Fruit fly (Drosophila melanogaster) whole organism, wandering third instar larva: Measurements from ENCODE around the gene CG7298.

ENCODE experiments used
- Abd-B ChIP-seq: fragments of >200 bp; optimal IDR thresholded peaks from 2 replicates; lab custom pipeline; 2017; ENCODE audit warnings: missing biosample characterization, missing genetic modification characterization
- Dfd ChIP-seq: fragments of >200 bp; optimal IDR thresholded peaks from 2 replicates; lab custom pipeline; 2017; ENCODE audit warnings: missing biosample characterization, missing genetic modification characterization
- Dif ChIP-seq: fragments of 200-275, 200-300 bp; sonication (Bioruptor generic); optimal IDR thresholded peaks from 2 replicates; lab custom pipeline; 2018; ENCODE audit warnings: missing biosample characterization, missing genetic modification characterization; ENCODE audit not compliant: partially characterized antibody
- GATAd ChIP-seq: sonication (Bioruptor generic); optimal IDR thresholded peaks from 2 replicates; lab custom pipeline; 2016; ENCODE audit warnings: missing biosample characterization, missing genetic modification characterization
- Hr78 ChIP-seq: fragments of >200 bp; optimal IDR thresholded peaks from 2 replicates; lab custom pipeline; 2017; ENCODE audit warnings: missing biosample characterization, missing genetic modification characterization
- Hr83 ChIP-seq: fragments of 200-300 bp; sonication (Bioruptor generic); optimal IDR thresholded peaks from 2 replicates; lab custom pipeline; 2016; ENCODE audit warnings: missing biosample characterization, mild to moderate bottlenecking, missing genetic modification characterization, moderate library complexity; ENCODE audit not compliant: poor library complexity, severe bottlenecking
- brk ChIP-seq: fragments of 200-800 bp; sonication (Bioruptor generic); optimal IDR thresholded peaks from 2 replicates; lab custom pipeline; 2016; ENCODE audit warnings: missing biosample characterization, mild to moderate bottlenecking, missing genetic modification characterization
- dl ChIP-seq, 2 experiments: fragments of 175-275, 200-275 bp in 1 of 2; fragments of 200-275 bp in 1 of 2; sonication (Bioruptor generic); optimal IDR thresholded peaks; lab custom pipeline; 2018; ENCODE audit warnings: mild to moderate bottlenecking in 2 of 2, missing biosample characterization in 2 of 2, missing genetic modification characterization in 2 of 2, moderate library complexity in 2 of 2; ENCODE audit not compliant: partially characterized antibody in 2 of 2, insufficient read depth in 1 of 2
- dsf ChIP-seq: sonication (Bioruptor generic); optimal IDR thresholded peaks from 2 replicates; lab custom pipeline; 2016; ENCODE audit warnings: missing biosample characterization, missing genetic modification characterization, borderline replicate concordance
- h ChIP-seq: fragments of 200-800 bp; sonication (Bioruptor generic); optimal IDR thresholded peaks from 3 replicates; lab custom pipeline; 2016; ENCODE audit warnings: missing biosample characterization, mild to moderate bottlenecking, missing genetic modification characterization
- lola ChIP-seq: fragments of >200 bp; optimal IDR thresholded peaks from 2 replicates; lab custom pipeline; 2017; ENCODE audit warnings: missing biosample characterization, missing genetic modification characterization
- pan ChIP-seq: fragments of >200 bp; optimal IDR thresholded peaks from 2 replicates; lab custom pipeline; 2017
- psq ChIP-seq: fragments of 200-800 bp; sonication (Bioruptor generic); optimal IDR thresholded peaks from 3 replicates; lab custom pipeline; 2017; ENCODE audit warnings: missing biosample characterization, mild to moderate bottlenecking, missing genetic modification characterization, moderate library complexity

dm6 chr3L:20205946-20206345 is 2.5 kb upstream of the CG7298 start, which contains the start of gene CG7290:
- TF ChIP-seq Abd-B (GFP tag; lab: Kevin White, UChicago) (no peak), pan (lab: Kevin White, UChicago) (no peak), GATAd (GFP tag; lab: Kevin White, UChicago) (no peak), psq (no peak), lola (GFP tag; lab: Kevin White, UChicago) (no peak), Dfd (GFP tag; lab: Kevin White, UChicago) (no peak), Dif (GFP tag; lab: Kevin White, UChicago) (no peak), dsf (GFP tag; lab: Kevin White, UChicago) (no peak), dl (GFP tag; optimal IDR thresholded peaks at IDR 0.05; lab: Kevin White, UChicago; ENCODE audit: insufficient read depth in 1 of 2, partially characterized antibody in 2 of 2) (no peak), Hr78 (GFP tag; lab: Kevin White, UChicago) (no peak), brk (no peak), Hr83 (GFP tag; lab: Kevin White, UChicago) (no peak), h (no peak)
